Worm (Caenorhabditis elegans): Measurements from ENCODE around the gene fil-1.

DNA sequence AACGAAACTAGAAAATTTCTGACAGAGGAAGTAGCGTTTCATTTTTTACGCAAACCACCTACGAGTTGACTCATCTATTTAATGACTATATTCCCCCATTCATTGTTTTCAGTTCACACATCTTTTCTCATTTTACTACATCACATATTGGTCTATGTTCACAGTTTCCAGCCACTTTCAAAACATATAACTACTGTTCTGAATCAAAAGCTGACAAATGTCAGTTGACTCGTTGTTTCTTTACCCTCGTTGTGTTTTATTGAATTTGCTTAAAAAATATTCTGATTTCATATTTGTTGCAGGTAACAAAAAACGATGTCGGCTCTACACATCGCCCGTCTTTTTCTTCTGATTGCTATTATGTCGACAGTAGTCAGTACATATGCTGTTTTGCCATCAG is 22.5 kb upstream of the fil-1 start, which contains the start of gene nlp-59:
- TF ChIP-seq B0310.2 (tag; optimal IDR thresholded peaks at IDR 0.05): no peak
- TF ChIP-seq ama-1 (optimal IDR thresholded peaks at IDR 0.05): no peak
- no peak for TF ChIP-seq ceh-13 (GFP tag; optimal IDR thresholded peaks at IDR 0.05)
- no peak for TF ChIP-seq flt-1 (GFP tag; IDR thresholded peaks at IDR 0.05)
- TF ChIP-seq sea-1 (GFP tag; conservative IDR thresholded peaks at IDR 0.05): no peak
- no peak for TF ChIP-seq hnd-1 (tag; optimal IDR thresholded peaks at IDR 0.05)
- TF ChIP-seq hmg-4 (GFP tag; optimal IDR thresholded peaks at IDR 0.05): no peak
- no peak for TF ChIP-seq tbx-11 (GFP tag; IDR thresholded peaks at IDR 0.05)
- no peak for TF ChIP-seq aly-1 (tag; optimal IDR thresholded peaks at IDR 0.05)
- TF ChIP-seq tbx-37 (GFP tag; conservative IDR thresholded peaks at IDR 0.05): no peak
- TF ChIP-seq scrt-1 (GFP tag; IDR thresholded peaks at IDR 0.05): no peak
- no peak for TF ChIP-seq ets-7 (tag; optimal IDR thresholded peaks at IDR 0.05)
- no peak for TF ChIP-seq hmbx-1 (tag; optimal IDR thresholded peaks at IDR 0.05)
- no peak for TF ChIP-seq pes-1 (GFP tag; IDR thresholded peaks at IDR 0.05)

Measured in whole organism, early embryonic.